Fruit fly (Drosophila melanogaster) whole organism: ENCODE results near the gene CG3625.

Experiments used
- CG8478 ChIP-seq: fragments of >200 bp; optimal IDR thresholded peaks from 2 replicates; lab custom pipeline; 2018; ENCODE audit warnings: inconsistent platforms
- Dll ChIP-seq: fragments of >200 bp; optimal IDR thresholded peaks from 2 replicates; lab custom pipeline; 2017
- EcR ChIP-seq, 2 experiments: fragments of >200 bp; optimal IDR thresholded peaks; 2 replicates each; lab custom pipeline; 2017; ENCODE audit warnings: missing biosample characterization in 2 of 2, missing genetic modification characterization in 2 of 2, missing genetic modification reagents in 2 of 2
- pan ChIP-seq: fragments of >200 bp; optimal IDR thresholded peaks from 2 replicates; lab custom pipeline; 2017
- psq ChIP-seq: fragments of >200 bp; optimal IDR thresholded peaks from 2 replicates; lab custom pipeline; 2017
- usp ChIP-seq: fragments of >200 bp; optimal IDR thresholded peaks from 2 replicates; lab custom pipeline; 2017; ENCODE audit warnings: missing biosample characterization, missing genetic modification characterization, mixed read lengths

Gene CG3625

DNA sequence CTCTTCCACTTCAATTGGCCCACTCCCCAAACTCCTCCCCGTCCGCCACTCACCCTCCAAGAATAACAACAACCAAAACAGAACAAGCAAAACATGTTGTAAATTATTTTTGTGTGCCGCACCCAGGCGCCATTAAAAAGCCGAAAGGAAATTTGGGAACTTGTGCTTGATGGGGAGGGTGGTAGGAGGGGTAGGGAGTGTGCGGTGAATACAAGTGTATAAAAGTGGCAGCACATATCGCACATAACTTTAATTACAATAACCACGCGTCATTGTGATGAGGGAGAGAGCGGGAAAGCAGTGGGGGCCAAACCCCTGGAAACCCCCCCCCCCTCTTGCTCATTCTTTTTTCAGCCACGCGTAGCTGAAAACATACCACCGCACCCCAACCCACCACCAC, 15.5 kb upstream of the CG3625 start:
- no peak for TF ChIP-seq CG8478 (lab: Kevin White, UChicago)
- no peak for TF ChIP-seq pan (lab: Kevin White, UChicago)
- TF ChIP-seq Dll (lab: Kevin White, UChicago) = no peak
- TF ChIP-seq EcR (GFP tag; optimal IDR thresholded peaks at IDR 0.05; lab: Kevin White, UChicago) = no peak
- TF ChIP-seq usp (GFP tag; lab: Kevin White, UChicago) = no peak

dm6 chr2L:306188-306927, 14.8 kb upstream of the CG3625 start:
- TF ChIP-seq EcR (GFP tag; optimal IDR thresholded peaks at IDR 0.05; lab: Kevin White, UChicago) = no peak
- TF ChIP-seq usp (GFP tag; lab: Kevin White, UChicago) = no peak
- no peak for TF ChIP-seq CG8478 (lab: Kevin White, UChicago)
- no peak for TF ChIP-seq Dll (lab: Kevin White, UChicago)
- no peak for TF ChIP-seq psq (lab: Kevin White, UChicago)
- no peak for TF ChIP-seq pan (lab: Kevin White, UChicago)

dm6 chr2L:305646-306045, 14.1 kb upstream of the CG3625 start, which contains the start of gene Plc21C:
Plc21C (plus strand) TSS chr2L:305935.
- TF ChIP-seq EcR (GFP tag; optimal IDR thresholded peaks at IDR 0.05; lab: Kevin White, UChicago) = no peak
- TF ChIP-seq Dll (lab: Kevin White, UChicago) = no peak
- no peak for TF ChIP-seq CG8478 (lab: Kevin White, UChicago)
- no peak for TF ChIP-seq psq (lab: Kevin White, UChicago)
- TF ChIP-seq usp (GFP tag; lab: Kevin White, UChicago) = no peak
- no peak for TF ChIP-seq pan (lab: Kevin White, UChicago)

DNA sequence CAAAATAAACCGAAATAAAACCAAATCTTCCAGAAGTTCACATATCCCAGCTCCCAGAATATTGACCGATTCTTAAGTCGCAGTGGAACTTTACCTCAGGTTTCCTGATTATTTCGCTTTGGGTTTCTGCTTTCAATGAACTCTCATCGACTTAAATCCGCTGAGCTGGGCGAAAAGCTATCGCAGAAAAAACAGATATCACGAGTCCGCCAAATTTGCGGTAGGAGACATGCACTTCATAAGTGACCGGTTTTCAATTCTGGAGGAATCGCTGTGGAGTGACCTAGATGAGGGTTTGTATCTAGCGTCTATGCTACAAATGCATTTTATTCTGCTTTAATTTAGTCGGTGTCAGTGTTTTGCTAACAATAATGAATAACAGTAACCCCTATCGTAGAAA, 13.6 kb upstream of the CG3625 start:
- TF ChIP-seq psq (lab: Kevin White, UChicago) (no peak), CG8478 (lab: Kevin White, UChicago) (no peak)

DNA sequence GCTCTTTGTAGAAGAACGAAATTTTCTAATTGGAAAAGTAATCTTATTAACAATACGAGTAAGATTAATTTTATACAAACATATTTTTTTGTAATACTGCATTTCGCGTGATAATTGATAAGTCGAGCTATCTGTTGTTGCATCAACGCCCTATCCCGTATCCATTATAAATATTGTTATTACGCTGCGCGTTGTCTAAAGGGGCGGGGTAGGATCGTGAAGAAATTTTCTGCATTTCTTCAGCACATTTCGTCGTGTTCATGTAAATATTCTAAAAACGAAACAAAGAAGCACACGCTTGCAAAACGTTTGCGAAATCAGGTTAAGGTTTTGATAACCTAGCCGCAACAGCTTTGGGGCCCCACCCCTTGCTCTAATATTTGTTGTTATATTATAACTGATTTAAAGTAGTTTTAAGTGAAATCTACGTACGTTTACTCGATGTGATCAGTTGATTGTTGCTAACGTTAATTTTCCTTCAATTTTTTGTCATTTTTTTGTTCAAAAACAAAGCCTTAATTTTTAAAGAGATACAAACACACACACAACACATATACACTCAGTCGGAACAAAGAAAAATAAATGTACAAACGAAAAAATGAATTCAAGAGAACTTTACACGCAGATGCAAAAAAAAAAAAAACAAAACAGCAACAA, 11.8 kb upstream of the CG3625 start:
- TF ChIP-seq EcR (GFP tag; optimal IDR thresholded peaks at IDR 0.05; lab: Kevin White, UChicago) = no peak
- no peak for TF ChIP-seq usp (GFP tag; lab: Kevin White, UChicago)
- TF ChIP-seq CG8478 (lab: Kevin White, UChicago) = no peak
- no peak for TF ChIP-seq pan (lab: Kevin White, UChicago)
- TF ChIP-seq psq (lab: Kevin White, UChicago) = no peak
- TF ChIP-seq Dll (lab: Kevin White, UChicago) = no peak

- no peak for TF ChIP-seq CG8478 (lab: Kevin White, UChicago)
- no peak for TF ChIP-seq pan (lab: Kevin White, UChicago)
- TF ChIP-seq psq (lab: Kevin White, UChicago) = no peak
- TF ChIP-seq EcR (GFP tag; optimal IDR thresholded peaks at IDR 0.05; lab: Kevin White, UChicago) = no peak
- no peak for TF ChIP-seq usp (GFP tag; lab: Kevin White, UChicago)
These were observed 9.5 kb upstream of the CG3625 start for dm6 chr2L:300877-301706.

dm6 chr2L:300006-300405, 8.4 kb upstream of the CG3625 start:
- TF ChIP-seq Dll (lab: Kevin White, UChicago) (no peak), usp (GFP tag; lab: Kevin White, UChicago) (no peak), EcR (GFP tag; optimal IDR thresholded peaks at IDR 0.05; lab: Kevin White, UChicago) (no peak), psq (lab: Kevin White, UChicago) (no peak), CG8478 (lab: Kevin White, UChicago) (no peak), pan (lab: Kevin White, UChicago) (no peak)

DNA sequence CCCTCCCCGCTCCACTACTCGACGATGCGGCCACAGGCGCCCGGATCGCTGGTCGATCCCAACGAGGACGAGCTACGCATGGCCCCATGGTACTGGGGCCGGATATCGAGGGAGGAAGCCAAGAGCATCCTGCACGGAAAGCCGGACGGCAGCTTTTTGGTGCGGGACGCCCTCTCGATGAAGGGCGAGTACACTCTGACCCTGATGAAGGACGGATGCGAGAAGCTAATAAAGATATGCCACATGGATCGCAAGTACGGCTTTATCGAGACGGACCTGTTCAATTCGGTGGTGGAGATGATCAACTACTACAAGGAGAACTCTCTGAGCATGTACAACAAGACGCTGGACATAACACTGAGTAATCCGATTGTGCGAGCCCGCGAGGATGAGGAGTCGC, 7.4 kb upstream of the CG3625 start:
- TF ChIP-seq CG8478 (lab: Kevin White, UChicago) (no peak), EcR (GFP tag; optimal IDR thresholded peaks at IDR 0.05; lab: Kevin White, UChicago) (no peak), pan (lab: Kevin White, UChicago) (no peak), Dll (lab: Kevin White, UChicago) (no peak), psq (lab: Kevin White, UChicago) (no peak), usp (GFP tag; lab: Kevin White, UChicago) (no peak)

DNA sequence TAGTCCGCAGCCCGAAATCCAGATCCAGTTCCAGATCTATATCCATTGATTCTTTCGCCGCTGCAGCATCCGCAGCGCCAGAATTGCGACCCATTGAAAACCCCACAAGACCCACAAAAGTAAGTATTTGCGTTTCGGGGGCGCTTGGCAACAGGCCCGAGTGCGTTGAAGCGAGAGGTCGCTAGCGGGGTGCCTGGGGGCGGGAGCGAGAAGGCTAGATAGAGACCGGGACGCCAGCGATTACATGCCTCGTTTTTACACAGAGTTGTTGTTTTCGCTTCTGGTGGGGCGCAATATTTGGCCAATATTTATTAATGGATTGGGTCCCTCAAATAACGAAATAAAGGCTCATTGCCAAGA, 6.7 kb upstream of the CG3625 start:
- TF ChIP-seq usp (GFP tag; lab: Kevin White, UChicago) (no peak), psq (lab: Kevin White, UChicago) (no peak), EcR (GFP tag; optimal IDR thresholded peaks at IDR 0.05; lab: Kevin White, UChicago) (no peak), CG8478 (lab: Kevin White, UChicago) (no peak), pan (lab: Kevin White, UChicago) (no peak), Dll (lab: Kevin White, UChicago) (no peak)

DNA sequence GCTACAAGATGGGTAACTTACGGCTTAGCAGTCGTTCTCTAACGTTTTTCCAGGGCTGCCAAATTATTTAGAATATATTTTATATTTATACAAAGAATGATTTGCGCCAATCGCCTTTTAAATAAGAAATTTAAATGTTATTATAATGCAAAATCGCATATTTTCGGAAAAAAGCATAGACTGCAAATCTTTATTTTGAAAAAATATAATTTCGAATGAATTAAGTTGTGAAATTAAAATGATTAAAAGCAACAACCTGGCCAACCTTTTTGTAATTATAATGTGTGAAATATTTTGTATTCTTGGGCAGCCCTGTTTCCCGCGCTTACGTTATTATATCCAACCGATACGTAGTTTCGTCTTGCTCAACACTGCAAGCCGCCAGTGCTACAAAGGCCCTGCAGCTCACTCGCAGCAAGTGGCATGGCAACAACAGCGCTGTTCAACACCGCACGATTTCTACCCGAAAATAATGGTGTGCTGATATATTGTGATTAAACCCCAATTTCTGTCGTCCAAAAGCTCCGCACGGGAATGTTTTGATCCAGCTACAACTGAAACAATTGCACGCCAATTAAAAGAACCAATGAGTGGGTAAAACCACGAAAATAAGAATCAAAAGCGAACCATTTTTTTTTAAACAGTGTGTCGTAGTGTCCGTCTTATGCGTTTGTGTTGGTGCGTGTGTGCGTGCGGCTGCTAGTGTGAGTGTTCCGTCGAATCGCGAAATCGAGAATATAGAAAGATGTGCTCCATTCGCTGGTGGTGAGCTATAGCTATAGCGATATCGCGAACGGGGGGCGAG, 6.1 kb upstream of the CG3625 start, which contains the start of gene Pi3K21B:
Gene Pi3K21B, plus strand, starts transcription at position 401 of the 805 bp plus-strand sequence.
- no peak for TF ChIP-seq psq (lab: Kevin White, UChicago)
- TF ChIP-seq pan (lab: Kevin White, UChicago) = no peak
- no peak for TF ChIP-seq EcR (GFP tag; optimal IDR thresholded peaks at IDR 0.05; lab: Kevin White, UChicago)
- no peak for TF ChIP-seq usp (GFP tag; lab: Kevin White, UChicago)
- TF ChIP-seq Dll (lab: Kevin White, UChicago) = no peak
